Worm (Caenorhabditis elegans) whole organism, mixed stage, embryonic: ENCODE results near the gene srw-109.

Source experiments
- lin-13 ChIP-seq: fragments of 150-350 bp; optimal IDR thresholded peaks from 2 replicates; lab custom pipeline; 2014; ENCODE audit warnings: missing biosample characterization, missing genetic modification characterization
- nhr-237 ChIP-seq: fragments of 150-350 bp; optimal IDR thresholded peaks from 2 replicates; lab custom pipeline; 2014; ENCODE audit warnings: missing biosample characterization, missing genetic modification characterization

DNA sequence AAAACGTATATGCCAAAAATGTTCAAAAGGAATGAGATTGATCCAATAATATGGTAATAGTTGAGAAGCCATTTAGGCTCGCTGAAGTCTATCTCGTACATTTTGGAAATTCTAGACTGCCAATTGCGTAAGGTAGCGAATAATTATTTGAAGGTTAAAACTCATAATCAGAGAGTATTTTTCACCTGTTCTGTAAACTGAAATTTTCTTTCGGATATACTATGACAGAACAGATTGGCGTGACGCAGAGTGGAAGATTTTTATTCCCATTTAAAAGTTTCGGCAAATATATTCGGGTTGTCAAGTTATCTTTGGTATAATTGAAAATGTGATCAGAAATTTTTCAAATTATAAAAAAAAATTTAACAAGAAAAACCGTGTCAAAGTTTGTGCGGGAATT, 40.6 kb downstream of the srw-109 start, which contains the start of gene sri-72:
- no peak for TF ChIP-seq nhr-237
- TF ChIP-seq lin-13 = no peak
